Fruit fly (Drosophila melanogaster): ENCODE results near the gene RpS21.

Gene RpS21

dm6 chr2L:2882968-2883702 lies 27.3 kb downstream of the RpS21 start (continued):
- TF ChIP-seq CG6791 (GFP tag; IDR thresholded peaks at IDR 0.05; ENCODE audit: partially characterized antibody) = no peak
- no peak for TF ChIP-seq CG8765 (GFP tag; IDR thresholded peaks at IDR 0.05)
- TF ChIP-seq CG13287 (GFP tag; IDR thresholded peaks at IDR 0.05; ENCODE audit: partially characterized antibody) = peak; percentile 38; the same call in 1 of the 2 replicates
- TF ChIP-seq oc (tag; optimal IDR thresholded peaks at IDR 0.05) = peak; percentile 43
- TF ChIP-seq Scr (GFP tag; IDR thresholded peaks at IDR 0.05; ENCODE audit: partially characterized antibody) = no peak
- peak; percentile 13 for TF ChIP-seq HmgZ (tag; optimal IDR thresholded peaks at IDR 0.05)
- TF ChIP-seq z (GFP tag; IDR thresholded peaks at IDR 0.05) = no peak
- peak; percentile 80 for TF ChIP-seq Hmr (GFP tag; optimal IDR thresholded peaks at IDR 0.05)
- peak; percentile 84 for TF ChIP-seq GATAe (GFP tag; conservative IDR thresholded peaks at IDR 0.05)
- no peak for TF ChIP-seq fd102C (GFP tag; optimal IDR thresholded peaks at IDR 0.05)
- peak; percentile 86 for TF ChIP-seq Med (GFP tag)
- TF ChIP-seq CG17829 (tag; optimal IDR thresholded peaks at IDR 0.05) = peak; percentile 49
- no peak for TF ChIP-seq CG2202 (tag; optimal IDR thresholded peaks at IDR 0.05)
- TF ChIP-seq peb (GFP tag; IDR thresholded peaks at IDR 0.05) = no peak
- no peak for TF ChIP-seq yki (optimal IDR thresholded peaks at IDR 0.05)
- TF ChIP-seq Neu2 (GFP tag; optimal IDR thresholded peaks at IDR 0.05; ENCODE audit: borderline replicate concordance) = no peak
- no peak for TF ChIP-seq stc (GFP tag; IDR thresholded peaks at IDR 0.05)
- peak; percentile 36 for TF ChIP-seq CG2712 (tag; optimal IDR thresholded peaks at IDR 0.05)
- no peak for TF ChIP-seq CG6654 (GFP tag; optimal IDR thresholded peaks at IDR 0.05)
- peak; percentile 87 for TF ChIP-seq sens (GFP tag)
- no peak for TF ChIP-seq Kr (GFP tag; optimal IDR thresholded peaks at IDR 0.05)
- TF ChIP-seq CG34224 (GFP tag; IDR thresholded peaks at IDR 0.05; ENCODE audit: partially characterized antibody) = no peak
- TF ChIP-seq CG8478 (optimal IDR thresholded peaks at IDR 0.05) = no peak
- TF ChIP-seq crol (GFP tag; IDR thresholded peaks at IDR 0.05) = no peak
- TF ChIP-seq cg (GFP tag; optimal IDR thresholded peaks at IDR 0.05) = no peak
- TF ChIP-seq Ravus (GFP tag; IDR thresholded peaks at IDR 0.05) = no peak
- TF ChIP-seq Aef1 (GFP tag; IDR thresholded peaks at IDR 0.05) = no peak
- TF ChIP-seq CG13624 (GFP tag; optimal IDR thresholded peaks at IDR 0.05) = peak; percentile 20
- no peak for TF ChIP-seq sim (GFP tag; IDR thresholded peaks at IDR 0.05)
- no peak for TF ChIP-seq kah (GFP tag; optimal IDR thresholded peaks at IDR 0.05)
- TF ChIP-seq CG11093 (GFP tag; IDR thresholded peaks at IDR 0.05) = no peak
- TF ChIP-seq CG2199 (GFP tag; IDR thresholded peaks at IDR 0.05) = 0 out of 3 replicates have a peak, but pooled peaks have one; percentile 69
- peak; percentile 47 for TF ChIP-seq CG4617 (GFP tag; optimal IDR thresholded peaks at IDR 0.05; ENCODE audit: borderline replicate concordance)
- TF ChIP-seq Nf-YB (GFP tag; optimal IDR thresholded peaks at IDR 0.05) = no peak
- no peak; the same call in 1 of the 2 replicates for TF ChIP-seq Adf1 (GFP tag; IDR thresholded peaks at IDR 0.05)
- no peak for TF ChIP-seq exex (tag; optimal IDR thresholded peaks at IDR 0.05)
- peak; percentile 62 for TF ChIP-seq Dek (tag; optimal IDR thresholded peaks at IDR 0.05)
- TF ChIP-seq Spps (tag; optimal IDR thresholded peaks at IDR 0.05) = no peak
- no peak for TF ChIP-seq CG12104 (GFP tag; optimal IDR thresholded peaks at IDR 0.05)
- no peak for TF ChIP-seq jumu (GFP tag; optimal IDR thresholded peaks at IDR 0.05)
- peak; percentile 63 for TF ChIP-seq CG2120 (GFP tag; optimal IDR thresholded peaks at IDR 0.05)
- peak; percentile 40 for TF ChIP-seq trh (GFP tag; optimal IDR thresholded peaks at IDR 0.05)
- TF ChIP-seq CG9797 (GFP tag; optimal IDR thresholded peaks at IDR 0.05) = peak; percentile 17
- TF ChIP-seq crc (GFP tag; optimal IDR thresholded peaks at IDR 0.05) = peak; percentile 8
- TF ChIP-seq toy (GFP tag; IDR thresholded peaks at IDR 0.05) = no peak
- no peak for TF ChIP-seq tio (GFP tag; optimal IDR thresholded peaks at IDR 0.05)
- TF ChIP-seq pb (GFP tag; optimal IDR thresholded peaks at IDR 0.05) = no peak
- peak; percentile 45 for TF ChIP-seq unpg (GFP tag; optimal IDR thresholded peaks at IDR 0.05)
- no peak for TF ChIP-seq Dp (GFP tag; optimal IDR thresholded peaks at IDR 0.05)
- TF ChIP-seq vvl (GFP tag; IDR thresholded peaks at IDR 0.05) = peak; percentile 45
- TF ChIP-seq CG6272 (GFP tag; IDR thresholded peaks at IDR 0.05) = no peak

Data from whole organism, embryonic.